Worm (Caenorhabditis elegans): ENCODE data around the gene T24B8.3.
A peak's percentile ranks its signal among the peaks of the same experiment; 100 is the strongest.

Gene T24B8.3

DNA sequence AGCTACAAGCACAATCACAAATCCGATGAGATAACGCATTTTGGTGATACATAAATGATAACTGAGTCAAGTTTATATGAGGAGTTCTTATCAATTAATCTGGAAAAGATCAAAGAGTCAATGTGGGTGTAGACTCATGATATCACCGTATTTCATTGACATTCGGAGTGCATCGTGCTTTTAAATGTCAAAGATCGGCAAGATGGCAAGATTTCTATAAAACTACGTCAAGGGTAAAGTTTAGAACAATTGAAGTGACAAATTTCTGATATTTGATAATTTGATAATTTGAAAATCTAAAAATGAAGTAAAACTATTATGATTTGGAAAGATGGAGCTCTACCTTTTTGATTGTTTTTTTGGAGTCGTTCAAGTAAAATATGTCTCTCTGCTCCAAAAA lies 22.2 kb upstream of the T24B8.3 start, which contains the start of gene sysm-1:
Gene sysm-1, minus strand, starts transcription at position 101 of the 400 bp plus-strand sequence.
- TF ChIP-seq ccch-3 (GFP tag; optimal IDR thresholded peaks at IDR 0.05): no peak
- TF ChIP-seq nhr-80 (tag; optimal IDR thresholded peaks at IDR 0.05): peak; percentile 4

DNA sequence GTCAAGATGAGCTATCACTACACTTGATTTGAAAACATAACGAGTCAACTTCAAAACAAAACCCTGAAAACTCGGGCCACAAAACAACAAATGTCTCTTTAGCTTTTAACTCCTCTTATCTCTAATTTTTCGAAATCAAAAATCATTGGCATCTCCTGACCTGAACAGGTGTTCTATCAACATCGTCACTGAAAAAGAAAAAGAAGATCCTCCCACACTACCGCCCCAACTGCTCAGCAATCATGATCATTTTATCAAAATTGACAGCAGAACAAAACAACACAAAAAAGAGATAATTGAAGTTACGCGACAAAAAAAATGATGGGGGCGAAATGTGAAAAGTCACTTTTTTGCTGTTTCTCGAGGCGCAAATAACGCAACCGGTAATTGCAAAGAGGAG lies 17.4 kb upstream of the T24B8.3 start:
- TF ChIP-seq B0336.3 (GFP tag; IDR thresholded peaks at IDR 0.05) (no peak), ceh-100 (GFP tag; IDR thresholded peaks at IDR 0.05) (no peak), madf-10 (tag; optimal IDR thresholded peaks at IDR 0.05) (no peak), nfya-2 (GFP tag; IDR thresholded peaks at IDR 0.05) (no peak), gei-17 (GFP tag; optimal IDR thresholded peaks at IDR 0.05) (no peak), ztf-6 (GFP tag; IDR thresholded peaks at IDR 0.05) (no peak), dpl-1 (GFP tag; optimal IDR thresholded peaks at IDR 0.05) (no peak), egl-18 (GFP tag; IDR thresholded peaks at IDR 0.05) (no peak), ztf-18 (tag; optimal IDR thresholded peaks at IDR 0.05) (no peak), tbx-9 (tag; optimal IDR thresholded peaks at IDR 0.05; ENCODE audit: borderline replicate concordance) (no peak), cebp-2 (GFP tag; IDR thresholded peaks at IDR 0.05) (no peak), somi-1 (GFP tag; optimal IDR thresholded peaks at IDR 0.05) (no peak), F57A8.1 (GFP tag; optimal IDR thresholded peaks at IDR 0.05) (no peak), dpff-1 (tag; optimal IDR thresholded peaks at IDR 0.05) (no peak), let-607 (tag; optimal IDR thresholded peaks at IDR 0.05) (no peak), T26A5.8 (tag; optimal IDR thresholded peaks at IDR 0.05) (no peak), ztf-22 (GFP tag; optimal IDR thresholded peaks at IDR 0.05) (no peak)

DNA sequence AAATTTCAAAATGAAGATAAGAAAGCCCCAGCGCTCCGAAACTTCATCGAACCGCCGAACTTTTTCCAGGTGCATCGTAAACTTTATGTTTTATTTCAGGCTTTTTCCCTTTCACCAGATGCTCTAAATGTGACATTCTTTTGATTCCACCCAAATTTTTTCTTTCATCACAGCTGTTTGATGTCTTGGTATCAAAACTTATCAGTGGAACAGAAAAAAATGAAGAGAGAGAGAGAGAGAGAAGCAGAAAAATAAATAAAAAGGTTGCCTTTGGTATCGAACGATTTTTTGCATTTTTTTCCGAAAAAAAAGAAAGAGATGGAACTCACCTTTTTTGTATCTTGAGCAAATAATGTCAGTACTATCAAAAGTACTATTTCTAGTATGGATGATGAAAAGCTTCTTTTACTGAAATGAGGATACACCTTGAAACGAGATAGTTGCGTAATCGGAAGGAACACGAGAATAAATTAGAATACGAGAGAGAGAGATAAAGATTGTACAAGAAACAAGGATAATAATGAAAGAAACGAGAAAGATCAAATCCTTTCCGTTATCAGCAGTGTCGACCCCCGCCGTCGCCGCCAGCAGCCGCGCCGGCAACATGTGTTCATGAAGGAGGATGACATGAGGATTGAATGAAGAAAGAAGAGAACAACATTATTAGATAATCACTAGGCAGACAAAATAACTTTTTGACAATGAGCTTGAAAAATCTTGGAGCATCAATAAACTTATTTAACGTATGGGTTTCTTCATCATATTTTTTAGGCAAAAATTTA lies 15.4 kb upstream of the T24B8.3 start:
- no peak for TF ChIP-seq madf-10 (tag; optimal IDR thresholded peaks at IDR 0.05)
- TF ChIP-seq ztf-18 (tag; optimal IDR thresholded peaks at IDR 0.05): no peak
- TF ChIP-seq nhr-80 (tag; optimal IDR thresholded peaks at IDR 0.05): peak; percentile 46
- no peak for TF ChIP-seq ets-4 (GFP tag; optimal IDR thresholded peaks at IDR 0.05)

ce11 chrII:9074492-9074891 lies 13.6 kb upstream of the T24B8.3 start:
- TF ChIP-seq lin-40 (tag; optimal IDR thresholded peaks at IDR 0.05): no peak
- no peak for TF ChIP-seq F22D6.2 (tag; optimal IDR thresholded peaks at IDR 0.05)
- no peak for TF ChIP-seq Y53G8AR.9 (GFP tag; conservative IDR thresholded peaks at IDR 0.05)
- TF ChIP-seq rec-8 (tag; optimal IDR thresholded peaks at IDR 0.05): no peak
- TF ChIP-seq K11D2.4 (GFP tag; IDR thresholded peaks at IDR 0.05): no peak
- no peak for TF ChIP-seq hlh-12 (tag; optimal IDR thresholded peaks at IDR 0.05)
- TF ChIP-seq lsy-27 (tag; optimal IDR thresholded peaks at IDR 0.05; ENCODE audit: borderline replicate concordance, insufficient read depth): no peak
- no peak for TF ChIP-seq mxl-1 (tag; optimal IDR thresholded peaks at IDR 0.05)
- TF ChIP-seq madf-3 (GFP tag; IDR thresholded peaks at IDR 0.05): no peak
- no peak for TF ChIP-seq Y56A3A.18 (GFP tag; IDR thresholded peaks at IDR 0.05)
- no peak for TF ChIP-seq akir-1 (GFP tag; optimal IDR thresholded peaks at IDR 0.05)
- no peak for TF ChIP-seq snpc-3.4 (tag; optimal IDR thresholded peaks at IDR 0.05)
- no peak for TF ChIP-seq F55B11.4 (tag; optimal IDR thresholded peaks at IDR 0.05; ENCODE audit: borderline replicate concordance, insufficient read depth)
- TF ChIP-seq ceh-91 (GFP tag; IDR thresholded peaks at IDR 0.05): no peak
- TF ChIP-seq dpff-1 (tag; optimal IDR thresholded peaks at IDR 0.05): no peak
- TF ChIP-seq T26A5.8 (tag; optimal IDR thresholded peaks at IDR 0.05): no peak
- TF ChIP-seq repo-1 (tag; optimal IDR thresholded peaks at IDR 0.05): no peak
- TF ChIP-seq let-607 (tag; optimal IDR thresholded peaks at IDR 0.05): no peak
- no peak for TF ChIP-seq ztf-22 (GFP tag; optimal IDR thresholded peaks at IDR 0.05)
